Fruit fly (Drosophila melanogaster) whole organism, embryonic: ENCODE measurements around the gene CG9986.

Experiments used
- ATbp ChIP-seq: fragments of 200-800 bp; sonication (Bioruptor generic); optimal IDR thresholded peaks from 2 replicates; lab custom pipeline; 2017; ENCODE audit warnings: missing biosample characterization, mild to moderate bottlenecking, missing genetic modification characterization, missing genetic modification reagents
- Bgb ChIP-seq: fragments of 200-800 bp; sonication (Bioruptor generic); IDR thresholded peaks from 2 replicates; pipeline ENCODE4 v1.3.6; 2022; ENCODE audit warnings: missing biosample characterization, missing genetic modification characterization; ENCODE audit not compliant: partially characterized antibody
- Blimp-1 ChIP-seq: fragments of 200-800 bp; sonication (Bioruptor generic); optimal IDR thresholded peaks from 3 replicates; lab custom pipeline; 2018; ENCODE audit warnings: missing biosample characterization, missing genetic modification characterization, mild to moderate bottlenecking, moderate library complexity, missing genetic modification reagents
- CG1024 ChIP-seq: fragments of 200-800 bp; sonication (Bioruptor generic); IDR thresholded peaks from 2 replicates; pipeline ENCODE4 v1.3.6; 2022; ENCODE audit warnings: missing biosample characterization, missing genetic modification characterization
- CG13296 ChIP-seq: fragments of 200-800 bp; sonication (Bioruptor generic); optimal IDR thresholded peaks from 3 replicates; lab custom pipeline; 2018; ENCODE audit warnings: missing biosample characterization, mild to moderate bottlenecking, missing genetic modification characterization
- CG14667 ChIP-seq: fragments of 200-800 bp; sonication (Bioruptor generic); IDR thresholded peaks from 2 replicates; pipeline ENCODE4 v1.3.6; 2022; ENCODE audit warnings: missing biosample characterization, missing genetic modification characterization
- CG17186 ChIP-seq: fragments of 200-800 bp; sonication (Bioruptor generic); optimal IDR thresholded peaks from 3 replicates; lab custom pipeline; 2017; ENCODE audit warnings: missing biosample characterization, missing genetic modification reagents, missing genetic modification characterization
- CG18011 ChIP-seq: fragments of 200-800 bp; sonication (Bioruptor generic); optimal IDR thresholded peaks from 2 replicates; lab custom pipeline; 2017; ENCODE audit warnings: missing biosample characterization, missing genetic modification characterization, mild to moderate bottlenecking, moderate library complexity, missing genotype
- CG18764 ChIP-seq: fragments of 200-800 bp; sonication (Bioruptor generic); optimal IDR thresholded peaks from 3 replicates; lab custom pipeline; 2016; ENCODE audit warnings: missing biosample characterization, missing genetic modification characterization
- CG43689 ChIP-seq: fragments of 200-800 bp; sonication (Bioruptor generic); IDR thresholded peaks from 2 replicates; pipeline ENCODE4 v1.3.6; 2022; ENCODE audit warnings: missing biosample characterization, missing genetic modification characterization
- CG4424 ChIP-seq: fragments of 200-800 bp; sonication (Bioruptor generic); optimal IDR thresholded peaks from 3 replicates; lab custom pipeline; 2016; ENCODE audit warnings: missing biosample characterization, missing genetic modification characterization
- CG4854 ChIP-seq: fragments of 200-800 bp; sonication (Bioruptor generic); optimal IDR thresholded peaks from 2 replicates; lab custom pipeline; 2016; ENCODE audit warnings: missing biosample characterization, missing genetic modification characterization, inconsistent platforms
- CG5180 ChIP-seq: fragments of 200-800 bp; sonication (Bioruptor generic); optimal IDR thresholded peaks from 3 replicates; lab custom pipeline; 2017; ENCODE audit warnings: missing biosample characterization, missing genetic modification characterization, mild to moderate bottlenecking, moderate library complexity, missing genetic modification reagents
- CG6854 ChIP-seq: fragments of 200-800 bp; sonication (Bioruptor generic); optimal IDR thresholded peaks from 3 replicates; lab custom pipeline; 2017; ENCODE audit warnings: missing biosample characterization, mild to moderate bottlenecking, missing genetic modification characterization
- CG7271 ChIP-seq: fragments of 200-800 bp; sonication (Bioruptor generic); optimal IDR thresholded peaks from 2 replicates; lab custom pipeline; 2018; ENCODE audit warnings: missing biosample characterization, mild to moderate bottlenecking, missing genetic modification characterization, moderate library complexity
- CG7928 ChIP-seq: fragments of 200-800 bp; sonication (Bioruptor generic); optimal IDR thresholded peaks from 2 replicates; lab custom pipeline; 2017; ENCODE audit warnings: missing biosample characterization, mild to moderate bottlenecking, missing genetic modification characterization
- CG8281 ChIP-seq: fragments of 200-800 bp; sonication (Bioruptor generic); optimal IDR thresholded peaks from 2 replicates; lab custom pipeline; 2018; ENCODE audit warnings: missing biosample characterization, mild to moderate bottlenecking, missing genetic modification characterization, moderate library complexity
- CG9727 ChIP-seq: fragments of 200-800 bp; sonication (Bioruptor generic); optimal IDR thresholded peaks from 3 replicates; lab custom pipeline; 2017; ENCODE audit warnings: missing biosample characterization, mild to moderate bottlenecking, missing genetic modification characterization
- CHES-1-like ChIP-seq: fragments of 200-800 bp; sonication (Bioruptor generic); optimal IDR thresholded peaks from 2 replicates; lab custom pipeline; 2016; ENCODE audit warnings: missing biosample characterization, missing genetic modification characterization
- E2f2 ChIP-seq: fragments of 200-800 bp; sonication (Bioruptor generic); IDR thresholded peaks from 2 replicates; pipeline ENCODE4 v1.3.6; 2022; ENCODE audit warnings: missing biosample characterization, missing genetic modification characterization
- Elba2 ChIP-seq: fragments of 200-800 bp; sonication (Bioruptor generic); optimal IDR thresholded peaks from 3 replicates; lab custom pipeline; 2016; ENCODE audit warnings: missing biosample characterization, missing genetic modification characterization
- Fer1 ChIP-seq: fragments of 200-800 bp; sonication (Bioruptor generic); optimal IDR thresholded peaks from 2 replicates; lab custom pipeline; 2017; ENCODE audit warnings: missing biosample characterization, mild to moderate bottlenecking, missing genetic modification characterization
- Hey ChIP-seq: fragments of 200-800 bp; sonication (Bioruptor generic); optimal IDR thresholded peaks from 3 replicates; lab custom pipeline; 2018; ENCODE audit warnings: missing biosample characterization, mild to moderate bottlenecking, missing genetic modification characterization
- Hr51 ChIP-seq, 2 experiments: fragments of 200-800 bp; sonication (Bioruptor generic); optimal IDR thresholded peaks; 2 replicates in 1 of 2; 3 replicates in 1 of 2; lab custom pipeline; 2016 to 2018; ENCODE audit warnings: missing biosample characterization in 2 of 2, missing genetic modification characterization in 2 of 2, mild to moderate bottlenecking in 1 of 2, moderate library complexity in 1 of 2
- Nf-YB ChIP-seq: fragments of 200-800 bp; sonication (Bioruptor generic); optimal IDR thresholded peaks from 3 replicates; lab custom pipeline; 2019; ENCODE audit warnings: missing biosample characterization, mild to moderate bottlenecking, missing genetic modification characterization, moderate library complexity
- Optix ChIP-seq: fragments of 200-800 bp; sonication (Bioruptor generic); IDR thresholded peaks from 3 replicates; pipeline ENCODE4 v1.3.6; 2022; ENCODE audit warnings: missing biosample characterization, missing genetic modification characterization
- YL-1 ChIP-seq: fragments of 200-800 bp; sonication (Bioruptor generic); optimal IDR thresholded peaks from 3 replicates; lab custom pipeline; 2017; ENCODE audit warnings: missing biosample characterization, mild to moderate bottlenecking, missing genetic modification characterization
- abd-A ChIP-seq: fragments of 200-800 bp; sonication (Bioruptor generic); optimal IDR thresholded peaks from 3 replicates; lab custom pipeline; 2019; ENCODE audit warnings: missing biosample characterization, mild to moderate bottlenecking, missing genetic modification characterization, moderate library complexity
- bsh ChIP-seq, 2 experiments: fragments of 200-800 bp; sonication (Bioruptor generic); optimal IDR thresholded peaks; 2 replicates each; lab custom pipeline; 2017 to 2018; ENCODE audit warnings: mild to moderate bottlenecking in 2 of 2, missing biosample characterization in 2 of 2, missing genetic modification characterization in 2 of 2, moderate library complexity in 1 of 2
- chm ChIP-seq: fragments of 200-800 bp; sonication (Bioruptor generic); IDR thresholded peaks from 2 replicates; pipeline ENCODE4 v1.3.6; 2022; ENCODE audit warnings: missing biosample characterization, missing genetic modification characterization
- chn ChIP-seq: fragments of 200-800 bp; sonication (Bioruptor generic); optimal IDR thresholded peaks from 2 replicates; lab custom pipeline; 2016; ENCODE audit warnings: missing biosample characterization, missing genetic modification characterization
- ftz-f1 ChIP-seq: fragments of 200-800 bp; sonication (Bioruptor generic); optimal IDR thresholded peaks from 2 replicates; lab custom pipeline; 2016; ENCODE audit warnings: missing biosample characterization, missing genetic modification characterization
- grn ChIP-seq: fragments of 200-800 bp; sonication (Bioruptor generic); optimal IDR thresholded peaks from 3 replicates; lab custom pipeline; 2017; ENCODE audit warnings: missing biosample characterization, missing genetic modification characterization
- kay ChIP-seq: fragments of 200-800 bp; sonication (Bioruptor generic); optimal IDR thresholded peaks from 2 replicates; lab custom pipeline; 2016; ENCODE audit warnings: missing biosample characterization, missing genetic modification characterization
- knrl ChIP-seq: fragments of 200-800 bp; sonication (Bioruptor generic); IDR thresholded peaks from 3 replicates; pipeline ENCODE4 v1.3.6; 2022; ENCODE audit warnings: missing biosample characterization, missing genetic modification characterization; ENCODE audit not compliant: partially characterized antibody
- lilli ChIP-seq: fragments of 200-800 bp; sonication (Bioruptor generic); optimal IDR thresholded peaks from 3 replicates; lab custom pipeline; 2016; ENCODE audit warnings: missing biosample characterization, missing genetic modification characterization
- pnt ChIP-seq: fragments of 200-800 bp; sonication (Bioruptor generic); optimal IDR thresholded peaks from 3 replicates; lab custom pipeline; 2016; ENCODE audit warnings: missing biosample characterization, missing genetic modification characterization
- ro ChIP-seq: fragments of 200-800 bp; sonication (Bioruptor generic); IDR thresholded peaks from 2 replicates; pipeline ENCODE4 v1.3.6; 2022; ENCODE audit warnings: missing biosample characterization, missing genetic modification characterization
- sug ChIP-seq: fragments of 200-800 bp; optimal IDR thresholded peaks from 2 replicates; lab custom pipeline; 2019; ENCODE audit warnings: missing biosample characterization, mild to moderate bottlenecking, missing genetic modification characterization, moderate library complexity
- tup ChIP-seq: fragments of 200-800 bp; sonication (Bioruptor generic); optimal IDR thresholded peaks from 2 replicates; lab custom pipeline; 2016; ENCODE audit warnings: missing biosample characterization, mild to moderate bottlenecking, missing genetic modification characterization, moderate library complexity
- twi ChIP-seq: fragments of 200-800 bp; optimal IDR thresholded peaks from 2 replicates; lab custom pipeline; 2019; ENCODE audit warnings: missing biosample characterization, mild to moderate bottlenecking, missing genetic modification characterization, moderate library complexity
- unpg ChIP-seq: fragments of 200-800 bp; sonication (Bioruptor generic); optimal IDR thresholded peaks from 3 replicates; lab custom pipeline; 2018; ENCODE audit warnings: missing biosample characterization, mild to moderate bottlenecking, missing genetic modification characterization, moderate library complexity
- zfh1 ChIP-seq: fragments of 200-800 bp; sonication (Bioruptor generic); IDR thresholded peaks from 3 replicates; pipeline ENCODE4 v1.3.6; 2022; ENCODE audit warnings: missing biosample characterization, missing genetic modification characterization

CG9986 gene

DNA sequence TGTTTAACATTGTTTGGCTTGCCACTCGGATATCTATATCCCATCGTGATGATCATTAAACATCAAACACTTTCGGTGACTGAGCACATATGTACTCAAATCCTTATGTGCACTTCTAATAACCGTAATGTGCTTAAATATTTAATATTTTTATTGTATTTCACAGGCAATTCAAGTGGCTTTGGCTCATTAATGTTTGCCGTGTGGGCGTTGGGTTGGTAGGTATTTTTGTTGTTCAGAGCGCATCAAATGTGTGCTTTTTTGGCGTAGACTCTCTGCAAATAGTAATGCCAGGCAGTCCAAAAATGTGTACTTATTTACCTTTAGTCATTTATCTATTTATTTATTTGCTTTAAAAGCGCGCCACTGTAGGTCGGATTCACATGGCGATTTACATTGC lies 18.9 kb upstream of the CG9986 start (continued):
- peak; percentile 14 for TF ChIP-seq Fer1 (GFP tag; lab: Kevin White, UChicago)
- TF ChIP-seq CG17186 (GFP tag; lab: Kevin White, UChicago) = no peak
- peak in 1 of 2 experiments; percentile 22 for TF ChIP-seq Hr51 (GFP tag; optimal IDR thresholded peaks at IDR 0.05; lab: Kevin White, UChicago)
- TF ChIP-seq ATbp (GFP tag; lab: Kevin White, UChicago) = peak; percentile 59
- no peak for TF ChIP-seq chm (GFP tag; lab: Robert Waterston, UW)
- no peak for TF ChIP-seq CG4424 (GFP tag; lab: Kevin White, UChicago)
- no peak for TF ChIP-seq Hey
- TF ChIP-seq CG4854 (GFP tag; lab: Kevin White, UChicago) = no peak
- no peak for TF ChIP-seq ro (GFP tag; lab: Robert Waterston, UW)
- no peak for TF ChIP-seq CG6854
- TF ChIP-seq sug (tag; lab: Kevin White, UChicago) = peak; percentile 10
- TF ChIP-seq CG1024 = no peak
- peak; percentile 3 for TF ChIP-seq tup (GFP tag; lab: Kevin White, UChicago)
- peak; percentile 16 for TF ChIP-seq CG5180
- TF ChIP-seq abd-A = no peak
- peak; percentile 8 for TF ChIP-seq kay (GFP tag; lab: Kevin White, UChicago)
- peak; percentile 7 for TF ChIP-seq YL-1
- no peak for TF ChIP-seq Nf-YB (GFP tag; lab: Kevin White, UChicago)
- TF ChIP-seq pnt (GFP tag; lab: Kevin White, UChicago) = no peak
- no peak for TF ChIP-seq Optix
- no peak for TF ChIP-seq knrl
- no peak for TF ChIP-seq Bgb (GFP tag; lab: Robert Waterston, UW)
- TF ChIP-seq CG7271 (tag; lab: Kevin White, UChicago) = no peak
- no peak for TF ChIP-seq CG7928 (GFP tag; lab: Kevin White, UChicago)
- TF ChIP-seq Elba2 = no peak
- peak; percentile 16 for TF ChIP-seq CG9727 (GFP tag; lab: Kevin White, UChicago)
- peak; percentile 43 for TF ChIP-seq unpg (GFP tag; lab: Kevin White, UChicago)
- TF ChIP-seq twi (tag; lab: Kevin White, UChicago) = peak; percentile 42
- peak; percentile 31 for TF ChIP-seq grn (GFP tag; lab: Kevin White, UChicago)
- no peak for TF ChIP-seq chn (GFP tag; lab: Kevin White, UChicago)
- no peak for TF ChIP-seq ftz-f1
- TF ChIP-seq CG8281 (tag; lab: Kevin White, UChicago) = no peak
- TF ChIP-seq CG13296 (GFP tag; lab: Kevin White, UChicago) = peak; percentile 26
- peak; percentile 20 for TF ChIP-seq CG18764 (GFP tag; lab: Kevin White, UChicago)
- TF ChIP-seq E2f2 (GFP tag; lab: Robert Waterston, UW) = peak; percentile 10; the same call in 1 of the 2 replicates
- TF ChIP-seq zfh1 (GFP tag; lab: Robert Waterston, UW) = 0 out of 3 replicates have a peak, but pooled peaks have one; percentile 27
- peak; percentile 16 for TF ChIP-seq Blimp-1 (GFP tag; lab: Kevin White, UChicago)
- no peak for TF ChIP-seq CG18011 (GFP tag; lab: Kevin White, UChicago)
- TF ChIP-seq CHES-1-like (GFP tag; lab: Kevin White, UChicago) = no peak
- peak; percentile 17; the same call in 1 of the 2 replicates for TF ChIP-seq CG43689 (GFP tag; lab: Robert Waterston, UW)
- no peak for TF ChIP-seq CG14667 (GFP tag; lab: Robert Waterston, UW)
- TF ChIP-seq bsh (GFP tag; optimal IDR thresholded peaks at IDR 0.05; lab: Kevin White, UChicago) = peak in 1 of 2 experiments; percentile 49
- TF ChIP-seq lilli (GFP tag; lab: Kevin White, UChicago) = peak; percentile 2
